Fruit fly (Drosophila melanogaster) whole organism, pupa: ENCODE measurements around the gene Nmdmc.

Experiments used
- CG10348 ChIP-seq: fragments of 200-800 bp; sonication (Bioruptor generic); IDR thresholded peaks from 2 replicates; pipeline ENCODE4 v1.3.6; 2022; ENCODE audit warnings: missing biosample characterization, missing genetic modification characterization
- CG12605 ChIP-seq: fragments of 200-800 bp; sonication (Bioruptor generic); IDR thresholded peaks from 2 replicates; pipeline ENCODE4 v1.3.6; 2022; ENCODE audit warnings: missing biosample characterization, missing genetic modification characterization
- CG13204 ChIP-seq: fragments of 200-800 bp; sonication (Bioruptor generic); optimal IDR thresholded peaks from 2 replicates; lab custom pipeline; 2018; ENCODE audit warnings: missing biosample characterization, mild to moderate bottlenecking, missing genetic modification characterization, moderate library complexity
- CG14655 ChIP-seq: fragments of 200-800 bp; sonication (Bioruptor generic); optimal IDR thresholded peaks from 3 replicates; lab custom pipeline; 2017; ENCODE audit warnings: mild to moderate bottlenecking, missing biosample characterization, missing genetic modification reagents, missing genetic modification characterization
- CG15710 ChIP-seq: fragments of 200-800 bp; sonication (Bioruptor generic); optimal IDR thresholded peaks from 2 replicates; lab custom pipeline; 2018; ENCODE audit warnings: missing biosample characterization, mild to moderate bottlenecking, missing genetic modification characterization, moderate library complexity
- CG17806 ChIP-seq: fragments of 200-800 bp; sonication (Bioruptor generic); optimal IDR thresholded peaks from 2 replicates; lab custom pipeline; 2018; ENCODE audit warnings: missing biosample characterization, mild to moderate bottlenecking, missing genetic modification characterization, moderate library complexity
- CG32121 ChIP-seq: fragments of 200-800 bp; sonication (Bioruptor generic); IDR thresholded peaks from 2 replicates; pipeline ENCODE4 v1.3.6; 2022; ENCODE audit warnings: missing biosample characterization, missing genetic modification characterization
- CG34367 ChIP-seq: fragments of 200-800 bp; sonication (Bioruptor generic); optimal IDR thresholded peaks from 2 replicates; lab custom pipeline; 2018; ENCODE audit warnings: missing biosample characterization, mild to moderate bottlenecking, missing genetic modification characterization
- CG4496 ChIP-seq: fragments of 200-800 bp; sonication (Bioruptor generic); IDR thresholded peaks from 3 replicates; pipeline ENCODE4 v1.3.6; 2022; ENCODE audit warnings: missing biosample characterization, missing genetic modification characterization
- CG8159 ChIP-seq: fragments of 200-800 bp; sonication (Bioruptor generic); optimal IDR thresholded peaks from 3 replicates; lab custom pipeline; 2018; ENCODE audit warnings: missing biosample characterization, mild to moderate bottlenecking, missing genetic modification characterization, moderate library complexity
- CG8301 ChIP-seq: fragments of 200-800 bp; sonication (Bioruptor generic); optimal IDR thresholded peaks from 2 replicates; lab custom pipeline; 2018; ENCODE audit warnings: missing biosample characterization, mild to moderate bottlenecking, missing genetic modification characterization
- CG9948 ChIP-seq: fragments of 200-800 bp; sonication (Bioruptor generic); optimal IDR thresholded peaks from 2 replicates; lab custom pipeline; 2018; ENCODE audit warnings: missing biosample characterization, mild to moderate bottlenecking, missing genetic modification characterization, moderate library complexity
- D1 ChIP-seq: fragments of 200-800 bp; sonication (Bioruptor generic); optimal IDR thresholded peaks from 2 replicates; lab custom pipeline; 2018; ENCODE audit warnings: missing biosample characterization, mild to moderate bottlenecking, missing genetic modification characterization, moderate library complexity
- EcR ChIP-seq: fragments of 200-800 bp; sonication (Bioruptor generic); optimal IDR thresholded peaks from 3 replicates; lab custom pipeline; 2019; ENCODE audit warnings: missing biosample characterization, missing genetic modification characterization, mild to moderate bottlenecking, moderate library complexity, missing genetic modification reagents
- Ets98B ChIP-seq: fragments of 200-800 bp; sonication (Bioruptor generic); IDR thresholded peaks from 2 replicates; pipeline ENCODE4 v1.3.6; 2022; ENCODE audit warnings: missing biosample characterization, missing genetic modification characterization
- Pif1A ChIP-seq: fragments of 200-800 bp; sonication (Bioruptor generic); optimal IDR thresholded peaks from 3 replicates; lab custom pipeline; 2016; ENCODE audit warnings: missing biosample characterization, missing genetic modification characterization
- Pif1B ChIP-seq: fragments of 200-800 bp; sonication (Bioruptor generic); optimal IDR thresholded peaks from 3 replicates; lab custom pipeline; 2016; ENCODE audit warnings: missing biosample characterization, missing genetic modification characterization
- Snoo ChIP-seq: fragments of 200-800 bp; sonication (Bioruptor generic); optimal IDR thresholded peaks from 3 replicates; lab custom pipeline; 2017; ENCODE audit warnings: missing biosample characterization, mild to moderate bottlenecking, missing genetic modification characterization, inconsistent platforms
- fd96Ca ChIP-seq: fragments of 200-800 bp; sonication (Bioruptor generic); IDR thresholded peaks from 3 replicates; pipeline ENCODE4 v1.3.6; 2022; ENCODE audit warnings: missing biosample characterization, missing genetic modification characterization
- gl ChIP-seq: fragments of 200-800 bp; sonication (Bioruptor generic); optimal IDR thresholded peaks from 2 replicates; lab custom pipeline; 2018; ENCODE audit warnings: missing biosample characterization, mild to moderate bottlenecking, missing genetic modification characterization
- rn ChIP-seq: fragments of 200-800 bp; sonication (Bioruptor generic); IDR thresholded peaks from 2 replicates; pipeline ENCODE4 v1.3.6; 2022; ENCODE audit warnings: missing biosample characterization, missing genetic modification characterization

Nmdmc gene

dm6 chr3R:9011708-9012107, 38.6 kb downstream of the Nmdmc start:
- TF ChIP-seq fd96Ca (GFP tag; lab: Robert Waterston, UW): 0 out of 3 replicates have a peak, but pooled peaks have one; percentile 31
- TF ChIP-seq CG15710 (tag; lab: Kevin White, UChicago): no peak
- TF ChIP-seq CG13204 (GFP tag; lab: Kevin White, UChicago): no peak
- TF ChIP-seq CG32121 (GFP tag; lab: Robert Waterston, UW): peak; percentile 85
- TF ChIP-seq, all 21 proteins: peak for 2

dm6 chr3R:9010695-9011094, 39.7 kb downstream of the Nmdmc start:
- TF ChIP-seq CG32121 (GFP tag; lab: Robert Waterston, UW) (peak; percentile 89), D1 (tag; lab: Kevin White, UChicago) (no peak), CG13204 (GFP tag; lab: Kevin White, UChicago) (no peak), CG34367 (no peak), Ets98B (GFP tag; lab: Robert Waterston, UW) (peak; percentile 48; the same call in 1 of the 2 replicates), CG17806 (no peak), CG14655 (GFP tag; lab: Kevin White, UChicago) (no peak), fd96Ca (GFP tag; lab: Robert Waterston, UW) (peak; percentile 60; the same call in 2 of the 3 replicates), CG8301 (tag; lab: Kevin White, UChicago) (no peak), CG4496 (GFP tag; lab: Robert Waterston, UW) (peak; percentile 34; the same call in 1 of the 3 replicates)

dm6 chr3R:9008202-9008601, 42.2 kb downstream of the Nmdmc start, which contains the start of gene CG11983:
Gene CG11983 (plus strand): TSS chr3R:9008321.
- TF ChIP-seq CG15710 (tag; lab: Kevin White, UChicago) (peak; percentile 26), CG8301 (tag; lab: Kevin White, UChicago) (no peak), EcR (peak; percentile 9), gl (tag; lab: Kevin White, UChicago) (peak; percentile 1), CG9948 (tag; lab: Kevin White, UChicago) (no peak)

- TF ChIP-seq CG15710 (tag; lab: Kevin White, UChicago) (no peak), CG34367 (no peak), EcR (no peak), rn (GFP tag; lab: Robert Waterston, UW) (no peak), CG12605 (GFP tag; lab: Robert Waterston, UW) (no peak), Snoo (tag; lab: Kevin White, UChicago) (no peak), CG17806 (no peak), CG14655 (GFP tag; lab: Kevin White, UChicago) (no peak), fd96Ca (GFP tag; lab: Robert Waterston, UW) (no peak), CG32121 (GFP tag; lab: Robert Waterston, UW) (no peak), Pif1A (GFP tag; lab: Kevin White, UChicago) (no peak), CG8159 (no peak), Pif1B (no peak), gl (tag; lab: Kevin White, UChicago) (no peak), D1 (tag; lab: Kevin White, UChicago) (no peak), CG10348 (GFP tag; lab: Robert Waterston, UW) (no peak)
These were observed 43.1 kb downstream of the Nmdmc start for dm6 chr3R:9007258-9007657.

- TF ChIP-seq CG8159 (no peak), CG4496 (GFP tag; lab: Robert Waterston, UW) (0 out of 3 replicates have a peak, but pooled peaks have one; percentile 7)
These were observed 44.2 kb downstream of the Nmdmc start, which contains the start of the genes Prosbeta3 and Iru for dm6 chr3R:9006129-9006528. Gene Prosbeta3 (minus strand): TSS chr3R:9006226. Gene Iru (plus strand): TSS chr3R:9006456.

- TF ChIP-seq CG17806: no peak
- TF ChIP-seq CG32121 (GFP tag; lab: Robert Waterston, UW): no peak
- TF ChIP-seq CG8159: no peak
- TF ChIP-seq CG10348 (GFP tag; lab: Robert Waterston, UW): no peak
- no peak for TF ChIP-seq CG13204 (GFP tag; lab: Kevin White, UChicago)
- no peak for TF ChIP-seq CG4496 (GFP tag; lab: Robert Waterston, UW)
- TF ChIP-seq fd96Ca (GFP tag; lab: Robert Waterston, UW): no peak
These were observed 46.6 kb downstream of the Nmdmc start, which contains the start of the genes CG31100 and CG11980 for dm6 chr3R:9003600-9004223. Gene CG31100 (minus strand): TSS chr3R:9003650. Gene CG11980 (plus strand): TSS chr3R:9004017.

- TF ChIP-seq CG32121 (GFP tag; lab: Robert Waterston, UW) (no peak), D1 (tag; lab: Kevin White, UChicago) (no peak), Snoo (tag; lab: Kevin White, UChicago) (no peak), CG4496 (GFP tag; lab: Robert Waterston, UW) (no peak), EcR (no peak), rn (GFP tag; lab: Robert Waterston, UW) (no peak), CG10348 (GFP tag; lab: Robert Waterston, UW) (no peak), fd96Ca (GFP tag; lab: Robert Waterston, UW) (no peak), Ets98B (GFP tag; lab: Robert Waterston, UW) (no peak), CG15710 (tag; lab: Kevin White, UChicago) (no peak), CG17806 (no peak)
These were observed 47.8 kb downstream of the Nmdmc start for dm6 chr3R:9002542-9002941.
